Fruit fly (Drosophila melanogaster) whole organism, adult: ENCODE results near the gene ctrip.

Source experiments
- CG11617 ChIP-seq: fragments of 200-800 bp; sonication (Bioruptor generic); optimal IDR thresholded peaks from 2 replicates; lab custom pipeline; 2017; ENCODE audit warnings: mild to moderate bottlenecking, missing biosample characterization, missing genetic modification reagents, missing genetic modification characterization
- CG14711 ChIP-seq: fragments of 200-800 bp; sonication (Bioruptor generic); optimal IDR thresholded peaks from 2 replicates; lab custom pipeline; 2018; ENCODE audit warnings: missing biosample characterization, mild to moderate bottlenecking, missing genetic modification characterization, moderate library complexity
- CG1620 ChIP-seq: fragments of 200-800 bp; sonication (Bioruptor generic); optimal IDR thresholded peaks from 2 replicates; lab custom pipeline; 2016; ENCODE audit warnings: missing biosample characterization, missing genetic modification characterization
- CG33017 ChIP-seq: fragments of 200-800 bp; sonication (Bioruptor generic); optimal IDR thresholded peaks from 2 replicates; lab custom pipeline; 2018; ENCODE audit warnings: missing biosample characterization, mild to moderate bottlenecking, missing genetic modification characterization, moderate library complexity
- CG7045 ChIP-seq: fragments of 200-800 bp; sonication (Bioruptor generic); optimal IDR thresholded peaks from 2 replicates; lab custom pipeline; 2017; ENCODE audit warnings: missing biosample characterization, mild to moderate bottlenecking, missing genetic modification characterization
- CG7101 ChIP-seq: fragments of 200-800 bp; sonication (Bioruptor generic); optimal IDR thresholded peaks from 2 replicates; lab custom pipeline; 2018; ENCODE audit warnings: missing biosample characterization, mild to moderate bottlenecking, missing genetic modification characterization, moderate library complexity
- Clk ChIP-seq: fragments of 200-800 bp; sonication (Bioruptor generic); optimal IDR thresholded peaks from 2 replicates; lab custom pipeline; 2017; ENCODE audit warnings: missing biosample characterization, missing genetic modification characterization
- Crg-1 ChIP-seq: fragments of 200-800 bp; sonication (Bioruptor generic); optimal IDR thresholded peaks from 2 replicates; lab custom pipeline; 2016; ENCODE audit warnings: missing biosample characterization, missing genetic modification characterization
- Hr96 ChIP-seq: fragments of 200-800 bp; sonication (Bioruptor generic); optimal IDR thresholded peaks from 2 replicates; lab custom pipeline; 2016; ENCODE audit warnings: missing biosample characterization, missing genetic modification characterization
- Mnt ChIP-seq: fragments of 200-800 bp; sonication (Bioruptor generic); optimal IDR thresholded peaks from 2 replicates; lab custom pipeline; 2016; ENCODE audit warnings: missing biosample characterization, mild to moderate bottlenecking, missing genetic modification characterization
- bab1 ChIP-seq: fragments of 200-800 bp; sonication (Bioruptor generic); optimal IDR thresholded peaks from 3 replicates; lab custom pipeline; 2019; ENCODE audit warnings: missing biosample characterization, mild to moderate bottlenecking, missing genetic modification characterization, moderate library complexity
- kay ChIP-seq: fragments of 200-800 bp; sonication (Bioruptor generic); peaks from one replicate; lab custom pipeline; 2016; ENCODE audit warnings: missing biosample characterization, missing genetic modification characterization, borderline replicate concordance
- ovo ChIP-seq: fragments of 200-800 bp; sonication (Bioruptor generic); optimal IDR thresholded peaks from 2 replicates; lab custom pipeline; 2016; ENCODE audit warnings: missing biosample characterization, missing genetic modification characterization

dm6 chr3R:4858018-4858417 lies 46.1 kb upstream of the ctrip start:
- no peak for TF ChIP-seq Crg-1
- TF ChIP-seq bab1: no peak
- no peak for TF ChIP-seq CG11617
- TF ChIP-seq Clk: no peak
- no peak for TF ChIP-seq CG14711 (tag; lab: Kevin White, UChicago)
- TF ChIP-seq Hr96 (GFP tag; lab: Kevin White, UChicago): no peak
- TF ChIP-seq ovo (GFP tag; lab: Kevin White, UChicago): no peak
- no peak for TF ChIP-seq CG33017 (tag; lab: Kevin White, UChicago)
- no peak for TF ChIP-seq kay (GFP tag; lab: Kevin White, UChicago)
- no peak for TF ChIP-seq CG7101 (tag; lab: Kevin White, UChicago)
- TF ChIP-seq CG7045 (GFP tag; lab: Kevin White, UChicago): no peak
- no peak for TF ChIP-seq Mnt (GFP tag; lab: Kevin White, UChicago)
- TF ChIP-seq CG1620 (GFP tag; lab: Kevin White, UChicago): no peak
